Fruit fly (Drosophila melanogaster) whole organism, embryonic: ENCODE measurements around the gene CG13476.

Experiments used
- ATbp ChIP-seq: fragments of 200-800 bp; sonication (Bioruptor generic); optimal IDR thresholded peaks from 2 replicates; lab custom pipeline; 2017; ENCODE audit warnings: missing biosample characterization, mild to moderate bottlenecking, missing genetic modification characterization, missing genetic modification reagents
- CG10565 ChIP-seq: fragments of 200-800 bp; sonication (Bioruptor generic); optimal IDR thresholded peaks from 3 replicates; lab custom pipeline; 2016; ENCODE audit warnings: missing biosample characterization, mild to moderate bottlenecking, missing genetic modification characterization
- CG10979 ChIP-seq: fragments of 200-800 bp; sonication (Bioruptor generic); optimal IDR thresholded peaks from 2 replicates; lab custom pipeline; 2018; ENCODE audit warnings: missing biosample characterization, mild to moderate bottlenecking, missing genetic modification characterization, moderate library complexity
- CG11085 ChIP-seq: fragments of 200-800 bp; sonication (Bioruptor generic); IDR thresholded peaks from 2 replicates; pipeline ENCODE4 v1.3.6; 2022; ENCODE audit warnings: missing biosample characterization, missing genetic modification characterization
- CG11093 ChIP-seq: fragments of 200-800 bp; sonication (Bioruptor generic); IDR thresholded peaks from 3 replicates; pipeline ENCODE4 v1.3.6; 2022; ENCODE audit warnings: missing biosample characterization, missing genetic modification characterization
- CG12659 ChIP-seq: fragments of 200-800 bp; sonication (Bioruptor generic); optimal IDR thresholded peaks from 3 replicates; lab custom pipeline; 2017; ENCODE audit warnings: mild to moderate bottlenecking, missing biosample characterization, missing genetic modification reagents, missing genetic modification characterization
- CG12942 ChIP-seq: fragments of 200-800 bp; sonication (Bioruptor generic); optimal IDR thresholded peaks from 3 replicates; lab custom pipeline; 2016; ENCODE audit warnings: missing biosample characterization, missing genetic modification characterization
- CG13123 ChIP-seq: fragments of 200-800 bp; sonication (Bioruptor generic); optimal IDR thresholded peaks from 2 replicates; lab custom pipeline; 2016; ENCODE audit warnings: missing biosample characterization, missing genetic modification characterization
- CG13894 ChIP-seq: fragments of 200-800 bp; sonication (Bioruptor generic); optimal IDR thresholded peaks from 3 replicates; lab custom pipeline; 2018; ENCODE audit warnings: missing biosample characterization, mild to moderate bottlenecking, missing genetic modification characterization, moderate library complexity
- CG14014 ChIP-seq: fragments of 200-800 bp; sonication (Bioruptor generic); IDR thresholded peaks from 2 replicates; pipeline ENCODE4 v1.3.6; 2022; ENCODE audit warnings: missing biosample characterization, missing genetic modification characterization
- CG14710 ChIP-seq: fragments of 200-800 bp; sonication (Bioruptor generic); optimal IDR thresholded peaks from 3 replicates; lab custom pipeline; 2019; ENCODE audit warnings: missing biosample characterization, mild to moderate bottlenecking, missing genetic modification characterization, moderate library complexity
- CG16863 ChIP-seq: fragments of 200-800 bp; sonication (Bioruptor generic); optimal IDR thresholded peaks from 3 replicates; lab custom pipeline; 2016; ENCODE audit warnings: missing biosample characterization, missing genetic modification characterization
- CG1792 ChIP-seq: fragments of 200-800 bp; sonication (Bioruptor generic); optimal IDR thresholded peaks from 2 replicates; lab custom pipeline; 2016; ENCODE audit warnings: missing biosample characterization, missing genetic modification characterization
- CG30431 ChIP-seq: fragments of 200-800 bp; sonication (Bioruptor generic); optimal IDR thresholded peaks from 2 replicates; lab custom pipeline; 2017; ENCODE audit warnings: missing biosample characterization, missing genetic modification characterization
- CG32767 ChIP-seq: fragments of 200-800 bp; sonication (Bioruptor generic); IDR thresholded peaks from 2 replicates; pipeline ENCODE4 v1.3.6; 2022; ENCODE audit warnings: missing biosample characterization, missing genetic modification characterization
- CG3407 ChIP-seq: fragments of 200-800 bp; sonication (Bioruptor generic); optimal IDR thresholded peaks from 2 replicates; lab custom pipeline; 2018; ENCODE audit warnings: missing biosample characterization, mild to moderate bottlenecking, missing genetic modification characterization
- CG4854 ChIP-seq: fragments of 200-800 bp; sonication (Bioruptor generic); optimal IDR thresholded peaks from 2 replicates; lab custom pipeline; 2016; ENCODE audit warnings: missing biosample characterization, missing genetic modification characterization, inconsistent platforms
- CG6254 ChIP-seq: fragments of 200-800 bp; sonication (Bioruptor generic); optimal IDR thresholded peaks from 3 replicates; lab custom pipeline; 2017; ENCODE audit warnings: mild to moderate bottlenecking, missing biosample characterization, missing genetic modification reagents, missing genetic modification characterization
- CG6791 ChIP-seq: fragments of 200-800 bp; sonication (Bioruptor generic); IDR thresholded peaks from 3 replicates; pipeline ENCODE4 v1.3.6; 2022; ENCODE audit warnings: missing biosample characterization, missing genetic modification characterization; ENCODE audit not compliant: partially characterized antibody
- CG8388 ChIP-seq: fragments of 200-800 bp; sonication (Bioruptor generic); optimal IDR thresholded peaks from 2 replicates; lab custom pipeline; 2019; ENCODE audit warnings: missing biosample characterization, mild to moderate bottlenecking, missing genetic modification characterization, moderate library complexity
- CG9932 ChIP-seq: fragments of 200-800 bp; sonication (Bioruptor generic); IDR thresholded peaks from 2 replicates; pipeline ENCODE4 v1.3.6; 2022; ENCODE audit warnings: missing biosample characterization, missing genetic modification characterization
- CHES-1-like ChIP-seq: fragments of 200-800 bp; sonication (Bioruptor generic); optimal IDR thresholded peaks from 2 replicates; lab custom pipeline; 2016; ENCODE audit warnings: missing biosample characterization, missing genetic modification characterization
- CTCF ChIP-seq: fragments of 200-800 bp; sonication (Bioruptor generic); optimal IDR thresholded peaks from 2 replicates; lab custom pipeline; 2017; ENCODE audit warnings: missing biosample characterization, mild to moderate bottlenecking, missing genetic modification characterization, moderate library complexity
- CkIIα-i1 ChIP-seq: fragments of 200-800 bp; sonication (Bioruptor generic); IDR thresholded peaks from 2 replicates; pipeline ENCODE4 v1.3.6; 2022; ENCODE audit warnings: missing biosample characterization, missing genetic modification characterization
- Deaf1 ChIP-seq: fragments of 200-800 bp; optimal IDR thresholded peaks from 3 replicates; lab custom pipeline; 2019; ENCODE audit warnings: missing biosample characterization, mild to moderate bottlenecking, missing genetic modification characterization, moderate library complexity
- Dip2 ChIP-seq: fragments of 200-800 bp; sonication (Bioruptor generic); IDR thresholded peaks from 2 replicates; pipeline ENCODE4 v1.3.6; 2022; ENCODE audit warnings: missing biosample characterization, missing genetic modification characterization
- Hand ChIP-seq: fragments of 200-800 bp; sonication (Bioruptor generic); optimal IDR thresholded peaks from 2 replicates; lab custom pipeline; 2017; ENCODE audit warnings: mild to moderate bottlenecking, missing biosample characterization, missing genetic modification reagents, missing genetic modification characterization
- Hsf ChIP-seq: fragments of 200-800 bp; sonication (Bioruptor generic); optimal IDR thresholded peaks from 3 replicates; lab custom pipeline; 2016; ENCODE audit warnings: missing biosample characterization, missing genetic modification characterization
- Kr ChIP-seq: fragments of 200-800 bp; sonication (Bioruptor generic); optimal IDR thresholded peaks from 2 replicates; lab custom pipeline; 2017; ENCODE audit warnings: missing biosample characterization, mild to moderate bottlenecking, missing genetic modification characterization
- Mes4 ChIP-seq: fragments of 200-800 bp; sonication (Bioruptor generic); optimal IDR thresholded peaks from 2 replicates; lab custom pipeline; 2016; ENCODE audit warnings: missing biosample characterization, missing genetic modification characterization
- Nf-YC ChIP-seq: fragments of 200-800 bp; optimal IDR thresholded peaks from 3 replicates; lab custom pipeline; 2019; ENCODE audit warnings: missing biosample characterization, mild to moderate bottlenecking, missing genetic modification characterization, moderate library complexity
- Ptx1 ChIP-seq: fragments of 200-800 bp; sonication (Bioruptor generic); IDR thresholded peaks from 2 replicates; pipeline ENCODE4 v1.3.6; 2022; ENCODE audit warnings: missing biosample characterization, missing genetic modification characterization
- Sox100B ChIP-seq: fragments of 200-800 bp; sonication (Bioruptor generic); optimal IDR thresholded peaks from 3 replicates; lab custom pipeline; 2018; ENCODE audit warnings: missing biosample characterization, mild to moderate bottlenecking, missing genetic modification characterization
- Stat92E ChIP-seq, 3 experiments: fragments of >200 bp in 2 of 3; fragments of 200-800 bp in 1 of 3; sonication (Bioruptor generic) in 1 of 3; optimal IDR thresholded peaks; 2 replicates each; lab custom pipeline; 2017 to 2019; ENCODE audit warnings: missing biosample characterization in 3 of 3, missing genetic modification characterization in 3 of 3, mild to moderate bottlenecking in 1 of 3, moderate library complexity in 1 of 3
- YL-1 ChIP-seq: fragments of 200-800 bp; sonication (Bioruptor generic); optimal IDR thresholded peaks from 3 replicates; lab custom pipeline; 2017; ENCODE audit warnings: missing biosample characterization, mild to moderate bottlenecking, missing genetic modification characterization
- chm ChIP-seq: fragments of 200-800 bp; sonication (Bioruptor generic); IDR thresholded peaks from 2 replicates; pipeline ENCODE4 v1.3.6; 2022; ENCODE audit warnings: missing biosample characterization, missing genetic modification characterization
- crol ChIP-seq: fragments of 200-800 bp; sonication (Bioruptor generic); IDR thresholded peaks from 2 replicates; pipeline ENCODE4 v1.3.6; 2022; ENCODE audit warnings: missing biosample characterization, missing genetic modification characterization
- dpn ChIP-seq, 2 experiments: fragments of 200-800 bp; sonication (Bioruptor generic); optimal IDR thresholded peaks; 3 replicates each; lab custom pipeline; 2016; ENCODE audit warnings: missing biosample characterization in 2 of 2, missing genetic modification characterization in 2 of 2
- fd102C ChIP-seq: fragments of 200-800 bp; sonication (Bioruptor generic); optimal IDR thresholded peaks from 2 replicates; lab custom pipeline; 2018; ENCODE audit warnings: missing biosample characterization, mild to moderate bottlenecking, missing genetic modification characterization, moderate library complexity
- fd64A ChIP-seq: fragments of 200-800 bp; sonication (Bioruptor generic); optimal IDR thresholded peaks from 3 replicates; lab custom pipeline; 2018; ENCODE audit warnings: missing biosample characterization, mild to moderate bottlenecking, missing genetic modification characterization
- gt ChIP-seq: fragments of 200-800 bp; sonication (Bioruptor generic); IDR thresholded peaks from 2 replicates; pipeline ENCODE4 v1.3.6; 2022; ENCODE audit warnings: missing biosample characterization, missing genetic modification characterization
- lbe ChIP-seq: fragments of 200-800 bp; sonication (Bioruptor generic); optimal IDR thresholded peaks from 2 replicates; lab custom pipeline; 2016; ENCODE audit warnings: missing biosample characterization, mild to moderate bottlenecking, missing genetic modification characterization
- onecut ChIP-seq: fragments of 200-800 bp; sonication (Bioruptor generic); IDR thresholded peaks from 2 replicates; pipeline ENCODE4 v1.3.6; 2022; ENCODE audit warnings: missing biosample characterization, missing genetic modification characterization
- otp ChIP-seq: fragments of 200-800 bp; sonication (Bioruptor generic); IDR thresholded peaks from 3 replicates; pipeline ENCODE4, ENCODE4 v1.3.6; 2022; ENCODE audit warnings: missing biosample characterization, missing genetic modification characterization
- phol ChIP-seq: fragments of 200-800 bp; sonication (Bioruptor generic); optimal IDR thresholded peaks from 3 replicates; lab custom pipeline; 2018; ENCODE audit warnings: missing biosample characterization, mild to moderate bottlenecking, missing genetic modification characterization, moderate library complexity
- ranshi ChIP-seq: fragments of 200-800 bp; sonication (Bioruptor generic); IDR thresholded peaks from 2 replicates; pipeline ENCODE4 v1.3.6; 2022; ENCODE audit warnings: missing biosample characterization, missing genetic modification characterization
- ro ChIP-seq: fragments of 200-800 bp; sonication (Bioruptor generic); IDR thresholded peaks from 2 replicates; pipeline ENCODE4 v1.3.6; 2022; ENCODE audit warnings: missing biosample characterization, missing genetic modification characterization
- salm ChIP-seq: fragments of 200-800 bp; sonication (Bioruptor generic); optimal IDR thresholded peaks from 2 replicates; lab custom pipeline; 2018; ENCODE audit warnings: missing biosample characterization, mild to moderate bottlenecking, missing genetic modification characterization
- sc ChIP-seq, 3 experiments: fragments of >200 bp in 2 of 3; fragments of 200-800 bp in 1 of 3; sonication (Bioruptor generic) in 1 of 3; optimal IDR thresholded peaks; 2 replicates in 2 of 3; 3 replicates in 1 of 3; lab custom pipeline; 2017; ENCODE audit warnings: mild to moderate bottlenecking in 1 of 3, missing biosample characterization in 1 of 3, missing genetic modification characterization in 1 of 3, missing genetic modification reagents in 1 of 3
- sr ChIP-seq: fragments of 200-800 bp; sonication (Bioruptor generic); IDR thresholded peaks from 3 replicates; pipeline ENCODE4 v1.3.6; 2022; ENCODE audit warnings: missing biosample characterization, missing genetic modification characterization
- wdn ChIP-seq: fragments of 200-800 bp; sonication (Bioruptor generic); IDR thresholded peaks from 2 replicates; pipeline ENCODE4 v1.3.6; 2022; ENCODE audit warnings: missing biosample characterization, missing genetic modification characterization

The CG13476 gene

DNA sequence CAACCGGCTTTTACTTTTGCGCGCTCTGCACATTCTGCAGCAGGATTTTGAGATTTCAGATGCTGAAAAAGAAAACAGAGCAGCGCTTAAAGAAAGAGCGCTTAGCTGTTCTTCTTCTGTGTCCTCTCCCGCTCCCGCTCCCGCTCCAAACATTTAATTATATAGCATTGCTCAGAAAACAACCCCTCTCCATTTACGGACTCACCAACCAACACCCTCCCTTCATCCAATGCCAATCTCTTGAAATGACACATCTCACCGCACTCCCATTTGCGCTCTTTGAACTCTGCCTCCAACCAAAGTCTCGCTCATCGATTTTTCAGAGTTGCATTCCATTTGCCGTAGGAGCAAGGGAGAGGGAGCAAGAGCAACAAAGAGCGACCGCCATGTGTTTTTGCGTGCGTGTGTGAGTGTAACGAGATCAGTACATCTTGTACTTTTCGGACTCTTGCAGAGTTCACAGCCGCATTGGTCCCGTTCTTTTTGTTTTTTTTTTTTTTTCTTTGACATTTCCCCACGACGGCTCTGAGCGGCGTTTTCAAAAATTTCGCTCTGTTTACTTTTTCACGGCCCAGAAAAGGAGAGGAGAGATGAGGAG is 49.9 kb downstream of the CG13476 start (continued):
- no peak for TF ChIP-seq CG13123 (GFP tag; lab: Kevin White, UChicago)
- TF ChIP-seq Hand (GFP tag; lab: Kevin White, UChicago): peak; percentile 14
- no peak for TF ChIP-seq CG6254
- TF ChIP-seq Sox100B (GFP tag; lab: Kevin White, UChicago): no peak
- no peak for TF ChIP-seq Stat92E (GFP tag; optimal IDR thresholded peaks at IDR 0.05; lab: Kevin White, UChicago)
- no peak for TF ChIP-seq sr
- no peak for TF ChIP-seq CG32767 (GFP tag; lab: Robert Waterston, UW)
- no peak for TF ChIP-seq salm (tag; lab: Kevin White, UChicago)
- no peak for TF ChIP-seq phol
- TF ChIP-seq YL-1 (GFP tag; lab: Kevin White, UChicago): no peak
- no peak for TF ChIP-seq Ptx1
- TF ChIP-seq crol (GFP tag; lab: Robert Waterston, UW): peak; percentile 90
- no peak for TF ChIP-seq CG10979
- TF ChIP-seq CG10565 (GFP tag; lab: Kevin White, UChicago): no peak
- TF ChIP-seq CG14014 (GFP tag; lab: Robert Waterston, UW): no peak
- no peak for TF ChIP-seq CTCF (GFP tag; lab: Kevin White, UChicago)
- no peak for TF ChIP-seq Deaf1 (tag; lab: Kevin White, UChicago)
- no peak for TF ChIP-seq CG12659 (GFP tag; lab: Kevin White, UChicago)
- no peak for TF ChIP-seq CG9932 (GFP tag; lab: Robert Waterston, UW)
- TF ChIP-seq CHES-1-like: no peak
- no peak for TF ChIP-seq dpn (GFP tag; optimal IDR thresholded peaks at IDR 0.05; lab: Kevin White, UChicago)
- no peak for TF ChIP-seq CG16863 (GFP tag; lab: Kevin White, UChicago)
- TF ChIP-seq chm (GFP tag; lab: Robert Waterston, UW): no peak
- no peak for TF ChIP-seq CG11085 (GFP tag; lab: Robert Waterston, UW)
- TF ChIP-seq CkIIα-i1 (GFP tag; lab: Robert Waterston, UW): no peak
- TF ChIP-seq CG13894: no peak
- no peak; the same call in 2 of the 3 replicates for TF ChIP-seq otp (GFP tag; lab: Robert Waterston, UW)
- TF ChIP-seq gt: no peak
- no peak for TF ChIP-seq ranshi (GFP tag; lab: Robert Waterston, UW)
- TF ChIP-seq ro: no peak
- TF ChIP-seq CG3407 (GFP tag; lab: Kevin White, UChicago): no peak
- TF ChIP-seq CG8388 (GFP tag; lab: Kevin White, UChicago): no peak
- TF ChIP-seq fd102C (GFP tag; lab: Kevin White, UChicago): no peak
- TF ChIP-seq onecut (GFP tag; lab: Robert Waterston, UW): peak; percentile 99
- TF ChIP-seq CG12942 (GFP tag; lab: Kevin White, UChicago): no peak
- no peak for TF ChIP-seq CG1792
- TF ChIP-seq CG11093 (GFP tag; lab: Robert Waterston, UW): no peak
- TF ChIP-seq Dip2 (GFP tag; lab: Robert Waterston, UW): no peak
- no peak for TF ChIP-seq Mes4 (GFP tag; lab: Kevin White, UChicago)
- no peak for TF ChIP-seq Hsf (GFP tag; lab: Kevin White, UChicago)
- no peak for TF ChIP-seq sc (optimal IDR thresholded peaks at IDR 0.05; lab: Kevin White, UChicago)
- TF ChIP-seq sc (GFP tag; optimal IDR thresholded peaks at IDR 0.05; lab: Kevin White, UChicago): no peak
- no peak for TF ChIP-seq fd64A (GFP tag; lab: Kevin White, UChicago)
- TF ChIP-seq lbe (GFP tag; lab: Kevin White, UChicago): peak; percentile 85
- no peak for TF ChIP-seq Nf-YC
- TF ChIP-seq CG6791 (GFP tag; lab: Robert Waterston, UW): peak; percentile 44; the same call in 1 of the 3 replicates
- no peak for TF ChIP-seq CG14710 (tag; lab: Kevin White, UChicago)
- TF ChIP-seq CG4854: no peak
- no peak for TF ChIP-seq CG30431 (GFP tag; lab: Kevin White, UChicago)
- peak; percentile 17 for TF ChIP-seq Kr
- TF ChIP-seq wdn (GFP tag; lab: Robert Waterston, UW): no peak
- no peak for TF ChIP-seq ATbp
